Worm (Caenorhabditis elegans): Measurements from ENCODE around the gene cul-6.

The cul-6 gene

DNA sequence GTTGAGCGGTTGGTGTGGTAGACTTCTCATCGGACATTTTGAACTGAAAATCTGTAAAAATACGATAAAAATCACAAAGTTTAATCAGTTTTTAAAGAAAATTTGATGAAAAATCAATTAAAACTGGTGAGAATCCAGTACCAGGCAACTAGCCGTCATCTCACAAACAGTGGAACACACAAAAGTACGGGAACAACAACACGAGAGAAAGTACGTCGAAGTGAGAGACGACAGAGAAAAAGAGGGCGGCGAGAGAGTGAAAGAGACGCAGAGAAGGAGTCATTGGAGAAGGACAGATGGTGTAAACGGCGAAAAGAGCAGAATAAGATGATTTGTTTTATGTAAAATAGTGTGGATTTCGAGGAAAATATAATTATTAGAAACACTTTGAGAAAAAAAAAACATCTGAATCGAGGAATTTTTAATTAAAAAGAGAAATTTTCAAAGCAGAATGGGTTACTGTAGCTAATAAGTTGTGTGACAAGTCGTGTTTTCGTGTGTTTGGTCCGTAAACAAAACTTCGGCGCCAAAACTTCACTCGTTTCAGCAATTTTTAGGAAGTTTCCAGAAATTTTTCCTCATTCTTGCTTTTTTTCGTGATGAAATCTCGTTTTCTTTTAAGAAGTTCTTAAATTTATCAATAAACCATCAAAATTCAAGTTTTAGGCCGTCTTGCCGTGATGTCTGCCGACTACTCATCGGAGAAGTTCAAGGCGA, 22.9 kb downstream of the cul-6 start, which contains the start of the genes hsb-1 and let-99:
TSS of gene hsb-1 (minus strand) at position 51 of the 717 bp plus-strand sequence.
TSS of gene let-99 (plus strand) at position 667 of the 717 bp plus-strand sequence.
- peak; percentile 68 for TF ChIP-seq mes-2 (tag; optimal IDR thresholded peaks at IDR 0.05; ENCODE audit: poor library complexity, severe bottlenecking)
- no peak for TF ChIP-seq daf-16 (GFP tag; optimal IDR thresholded peaks at IDR 0.05)
- TF ChIP-seq daf-16 (tag; optimal IDR thresholded peaks at IDR 0.05), result peak; percentile 87
- no peak for TF ChIP-seq zfp-2 (tag; optimal IDR thresholded peaks at IDR 0.05)
- no peak for TF ChIP-seq saeg-2 (GFP tag; IDR thresholded peaks at IDR 0.05)
- peak; percentile 44 for TF ChIP-seq hlh-11 (tag; optimal IDR thresholded peaks at IDR 0.05)
- peak; percentile 34; the same call in 1 of the 2 replicates for TF ChIP-seq hmg-1.1 (GFP tag; IDR thresholded peaks at IDR 0.05)
- peak; percentile 40 for TF ChIP-seq F49E8.2 (tag; optimal IDR thresholded peaks at IDR 0.05; ENCODE audit: borderline replicate concordance)
- TF ChIP-seq ztf-7 (tag; optimal IDR thresholded peaks at IDR 0.05), result peak; percentile 21
- peak; percentile 32 for TF ChIP-seq hlh-30 (tag; optimal IDR thresholded peaks at IDR 0.05; ENCODE audit: insufficient read depth)
- TF ChIP-seq lim-7 (GFP tag; IDR thresholded peaks at IDR 0.05), result no peak
- TF ChIP-seq unc-130 (GFP tag; optimal IDR thresholded peaks at IDR 0.05), result peak; percentile 65
- peak; percentile 44 for TF ChIP-seq dpl-1 (GFP tag; optimal IDR thresholded peaks at IDR 0.05)
- TF ChIP-seq pha-4 (GFP tag; IDR thresholded peaks at IDR 0.05), result no peak
- TF ChIP-seq pha-4 (tag; optimal IDR thresholded peaks at IDR 0.05), result peak; percentile 19
- TF ChIP-seq snpc-1.2 (GFP tag; IDR thresholded peaks at IDR 0.05), result 0 out of 2 replicates have a peak, but pooled peaks have one; percentile 61

DNA sequence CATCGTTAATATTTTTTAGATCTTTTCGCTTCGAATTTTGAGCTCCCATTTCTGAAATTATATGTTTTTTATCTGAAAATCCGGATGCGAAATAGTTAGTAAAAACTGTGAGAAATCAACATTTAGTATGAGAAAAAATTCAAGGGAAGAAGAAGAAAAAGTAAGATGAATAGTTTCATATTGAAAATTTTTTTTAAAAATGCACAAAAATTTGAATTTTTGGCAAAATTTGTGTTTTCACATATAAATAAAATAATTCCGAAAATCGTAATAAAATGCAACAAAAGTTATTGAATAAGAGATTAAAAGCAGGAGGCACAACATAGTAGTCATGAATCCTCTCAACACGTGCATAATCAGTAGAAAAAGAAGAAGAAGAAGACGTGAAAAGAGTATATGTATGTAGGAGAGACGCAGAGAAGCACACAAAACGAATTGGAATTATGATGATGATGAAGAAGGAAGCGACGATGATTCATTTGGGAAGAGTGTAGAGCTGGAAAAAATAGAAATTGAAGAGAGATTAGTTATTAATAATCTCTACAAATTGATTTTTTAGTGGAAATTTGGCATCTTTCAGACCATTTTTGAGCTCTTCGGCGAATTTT, 24.2 kb downstream of the cul-6 start, which contains the start of gene eak-7:
TSS of gene eak-7 (minus strand) at position 51 of the 608 bp plus-strand sequence.
- TF ChIP-seq lin-38 (GFP tag; IDR thresholded peaks at IDR 0.05) (no peak), hlh-30 (tag; optimal IDR thresholded peaks at IDR 0.05; ENCODE audit: insufficient read depth) (peak; percentile 19)

DNA sequence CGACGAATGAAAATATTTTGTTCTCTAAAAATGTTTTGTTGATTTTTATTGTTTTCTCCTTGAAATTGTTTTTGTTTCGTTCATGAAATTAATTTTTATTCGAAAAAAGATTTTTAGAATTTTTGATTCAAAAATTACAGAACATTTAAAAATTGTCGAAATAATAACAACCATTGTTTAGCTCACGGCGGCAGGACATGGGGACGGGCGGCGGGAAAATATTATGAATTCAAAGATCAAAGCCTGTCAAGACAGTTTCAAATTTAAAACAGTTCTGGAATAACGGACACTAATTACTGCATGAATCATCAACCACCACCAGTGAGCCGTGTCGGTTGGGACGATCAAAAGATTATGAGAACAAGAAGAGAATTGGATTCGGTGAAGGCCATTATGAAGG, 29.7 kb downstream of the cul-6 start, which contains the start of gene snb-7:
TSS of gene snb-7 (plus strand) at position 301 of the 400 bp plus-strand sequence.
- TF ChIP-seq ama-1 (optimal IDR thresholded peaks at IDR 0.05) (no peak), spr-1 (tag; optimal IDR thresholded peaks at IDR 0.05) (no peak), ceh-44 (GFP tag; IDR thresholded peaks at IDR 0.05) (no peak), zip-2 (tag; optimal IDR thresholded peaks at IDR 0.05) (no peak), nhr-25 (tag; optimal IDR thresholded peaks at IDR 0.05; ENCODE audit: borderline replicate concordance, insufficient read depth) (no peak), Y105C5A.15 (GFP tag; IDR thresholded peaks at IDR 0.05) (no peak), madf-9 (GFP tag; conservative IDR thresholded peaks at IDR 0.05) (no peak), F37D6.2 (tag; optimal IDR thresholded peaks at IDR 0.05) (no peak), ceh-62 (tag; optimal IDR thresholded peaks at IDR 0.05) (no peak), mep-1 (tag; optimal IDR thresholded peaks at IDR 0.05) (no peak)

- TF ChIP-seq daf-16 (GFP tag; optimal IDR thresholded peaks at IDR 0.05) (no peak), daf-16 (tag; optimal IDR thresholded peaks at IDR 0.05) (no peak), saeg-2 (GFP tag; IDR thresholded peaks at IDR 0.05) (no peak), aha-1 (tag) (no peak), snpc-4 (tag; optimal IDR thresholded peaks at IDR 0.05) (no peak), ceh-28 (tag; optimal IDR thresholded peaks at IDR 0.05) (no peak), nhr-6 (tag; optimal IDR thresholded peaks at IDR 0.05) (peak; percentile 71), fkh-10 (GFP tag; optimal IDR thresholded peaks at IDR 0.05) (peak; percentile 47), rbr-2 (tag; optimal IDR thresholded peaks at IDR 0.05) (peak; percentile 32), lsy-2 (tag; optimal IDR thresholded peaks at IDR 0.05) (peak in 1 of 2 experiments; percentile 83), lin-13 (GFP tag; optimal IDR thresholded peaks at IDR 0.05) (no peak), nhr-42 (GFP tag; IDR thresholded peaks at IDR 0.05) (no peak), mdl-1 (tag; optimal IDR thresholded peaks at IDR 0.05) (no peak), ztf-7 (tag; optimal IDR thresholded peaks at IDR 0.05) (peak; percentile 29), ces-1 (GFP tag; optimal IDR thresholded peaks at IDR 0.05) (no peak), ama-1 (optimal IDR thresholded peaks at IDR 0.05) (no peak), nhr-102 (tag; optimal IDR thresholded peaks at IDR 0.05) (peak; percentile 19), duxl-1 (tag; optimal IDR thresholded peaks at IDR 0.05; ENCODE audit: poor library complexity) (no peak), ztf-11 (tag; optimal IDR thresholded peaks at IDR 0.05) (no peak), aly-2 (tag; optimal IDR thresholded peaks at IDR 0.05) (no peak), dpl-1 (GFP tag; optimal IDR thresholded peaks at IDR 0.05) (peak; percentile 98), lin-38 (GFP tag; IDR thresholded peaks at IDR 0.05) (peak; percentile 64), attf-4 (tag; optimal IDR thresholded peaks at IDR 0.05) (no peak)
Measured at ce11 chrIV:12558925-12559450, 31.3 kb downstream of the cul-6 start, which contains the start of the genes ZK795.2 and ZK795.3. ZK795.2 (minus strand) TSS chrIV:12558975. ZK795.3 (plus strand) TSS chrIV:12559365.

Data from whole organism, L4 larva.